Worm (Caenorhabditis elegans) whole organism, L1 larva: ENCODE results near the gene F36F12.3.

Experiments used
- alr-1 ChIP-seq: fragments of 200-800 bp; sonication (Bioruptor generic); optimal IDR thresholded peaks from 2 replicates; lab custom pipeline; 2018; ENCODE audit warnings: borderline replicate concordance, mild to moderate bottlenecking, missing genetic modification characterization, missing compliant biosample characterization
- blmp-1 ChIP-seq: fragments of 150-350 bp; optimal IDR thresholded peaks from 2 replicates; lab custom pipeline; 2014; ENCODE audit warnings: missing biosample characterization, missing genetic modification characterization
- dpl-1 ChIP-seq, 3 experiments: fragments of 150-350 bp in 2 of 3; sonication (generic microtip) in 1 of 3; optimal IDR thresholded peaks; 2 replicates each; lab custom pipeline; 2014 to 2017; ENCODE audit warnings: missing biosample characterization in 3 of 3, missing genetic modification characterization in 3 of 3, missing genetic modification reagents in 3 of 3
- lsy-2 ChIP-seq, 2 experiments: fragments of 150-350 bp; optimal IDR thresholded peaks; 2 replicates each; lab custom pipeline; 2014; ENCODE audit warnings: missing biosample characterization in 2 of 2, missing genetic modification characterization in 2 of 2
- nhr-237 ChIP-seq: fragments of 150-350 bp; optimal IDR thresholded peaks from 2 replicates; lab custom pipeline; 2014; ENCODE audit warnings: missing biosample characterization, missing genetic modification characterization
- tbx-2 ChIP-seq: sonication (generic microtip); optimal IDR thresholded peaks from 2 replicates; lab custom pipeline; 2016; ENCODE audit warnings: missing genetic modification characterization, missing compliant biosample characterization

ce11 chrV:2057324-2057723 lies 28.3 kb upstream of the F36F12.3 start, which contains the start of gene comt-3:
- TF ChIP-seq dpl-1 (GFP tag; optimal IDR thresholded peaks at IDR 0.05; lab: Kevin White, UChicago), result no peak
- TF ChIP-seq blmp-1 (tag; lab: Kevin White, UChicago), result no peak
- no peak for TF ChIP-seq lsy-2 (tag; optimal IDR thresholded peaks at IDR 0.05; lab: Kevin White, UChicago)
- TF ChIP-seq tbx-2 (tag; lab: Kevin White, UChicago), result no peak
- no peak for TF ChIP-seq nhr-237 (tag; lab: Kevin White, UChicago)
- no peak for TF ChIP-seq alr-1 (tag; lab: Kevin White, UChicago)
